Worm (Caenorhabditis elegans) whole organism, L1 larva: Measurements from ENCODE around the gene nhr-1.
A peak's percentile ranks its signal among the peaks of the same experiment; 100 is the strongest.

ENCODE experiments used
- C16A3.4 ChIP-seq: fragments of 150-350 bp; optimal IDR thresholded peaks from 2 replicates; lab custom pipeline; 2014; ENCODE audit warnings: missing biosample characterization, missing genetic modification characterization
- ama-1 ChIP-seq: fragments of 150-350 bp; optimal IDR thresholded peaks from 2 replicates; lab custom pipeline; 2014
- blmp-1 ChIP-seq: fragments of 150-350 bp; optimal IDR thresholded peaks from 2 replicates; lab custom pipeline; 2014; ENCODE audit warnings: missing biosample characterization, missing genetic modification characterization
- ceh-8 ChIP-seq: fragments of 200-800 bp; sonication (Bioruptor generic); optimal IDR thresholded peaks from 2 replicates; lab custom pipeline; 2018; ENCODE audit warnings: mild to moderate bottlenecking, missing genetic modification characterization, moderate library complexity, missing compliant biosample characterization
- ceh-88 ChIP-seq: fragments of 200-800 bp; sonication (Bioruptor generic); IDR thresholded peaks from 2 replicates; pipeline ENCODE4 v1.3.6; 2022; ENCODE audit warnings: missing genetic modification characterization, missing compliant biosample characterization
- elt-2 ChIP-seq: sonication (generic microtip); optimal IDR thresholded peaks from 2 replicates; lab custom pipeline; 2016; ENCODE audit warnings: missing genetic modification characterization, mild to moderate bottlenecking, inconsistent platforms, missing compliant biosample characterization, missing genetic modification reagents
- elt-3 ChIP-seq, 6 experiments: fragments of 150-350 bp in 1 of 6; sonication (generic microtip); optimal IDR thresholded peaks; 2 replicates each; lab custom pipeline; 2017 to 2018; ENCODE audit warnings: missing biosample characterization in 6 of 6, missing genetic modification characterization in 6 of 6, inconsistent platforms in 1 of 6
- ets-5 ChIP-seq: fragments of 200-800 bp; sonication (Bioruptor generic); IDR thresholded peaks from 2 replicates; pipeline ENCODE4 v1.3.6; 2022; ENCODE audit warnings: missing genetic modification characterization, missing compliant biosample characterization
- fkh-10 ChIP-seq: sonication (generic microtip); optimal IDR thresholded peaks from 2 replicates; lab custom pipeline; 2017; ENCODE audit warnings: missing biosample characterization, missing genetic modification reagents, missing genetic modification characterization
- fos-1 ChIP-seq: fragments of 150-350 bp; optimal IDR thresholded peaks from 2 replicates; lab custom pipeline; 2014; ENCODE audit warnings: missing biosample characterization, missing genetic modification characterization
- hpl-2 ChIP-seq: fragments of 150-350 bp; optimal IDR thresholded peaks from 2 replicates; lab custom pipeline; 2014; ENCODE audit warnings: missing biosample characterization, missing genetic modification reagents, missing genetic modification characterization
- lin-13 ChIP-seq: fragments of 150-350 bp; optimal IDR thresholded peaks from 2 replicates; lab custom pipeline; 2014; ENCODE audit warnings: missing biosample characterization, missing genetic modification reagents, missing genetic modification characterization
- lin-14 ChIP-seq: fragments of 200-800 bp; sonication (Bioruptor generic); optimal IDR thresholded peaks from 2 replicates; lab custom pipeline; 2018; ENCODE audit warnings: mild to moderate bottlenecking, missing genetic modification characterization, moderate library complexity, missing compliant biosample characterization
- lin-15B ChIP-seq: fragments of 150-350 bp; sonication (generic microtip); optimal IDR thresholded peaks from 3 replicates; lab custom pipeline; 2014; ENCODE audit warnings: missing biosample characterization, missing genetic modification characterization
- lin-35 ChIP-seq, 2 experiments: fragments of 150-350 bp; optimal IDR thresholded peaks; 2 replicates each; lab custom pipeline; 2014; ENCODE audit warnings: missing biosample characterization in 2 of 2, missing genetic modification characterization in 2 of 2, missing genetic modification reagents in 2 of 2
- mdl-1 ChIP-seq, 2 experiments: fragments of 150-350 bp; optimal IDR thresholded peaks; 2 replicates each; lab custom pipeline; 2014 to 2017; ENCODE audit warnings: missing biosample characterization in 2 of 2, missing genetic modification characterization in 2 of 2, inconsistent platforms in 1 of 2
- mef-2 ChIP-seq: fragments of 150-350 bp; optimal IDR thresholded peaks from 2 replicates; lab custom pipeline; 2014; ENCODE audit warnings: missing biosample characterization, missing genetic modification characterization
- mep-1 ChIP-seq: fragments of 150-350 bp; optimal IDR thresholded peaks from 2 replicates; lab custom pipeline; 2014; ENCODE audit warnings: missing biosample characterization, missing genetic modification characterization
- nhr-20 ChIP-seq: sonication (generic microtip); optimal IDR thresholded peaks from 2 replicates; lab custom pipeline; 2016; ENCODE audit warnings: mild to moderate bottlenecking, missing genetic modification characterization, missing compliant biosample characterization
- nhr-237 ChIP-seq: fragments of 150-350 bp; optimal IDR thresholded peaks from 2 replicates; lab custom pipeline; 2014; ENCODE audit warnings: missing biosample characterization, missing genetic modification characterization
- nhr-47 ChIP-seq: sonication (generic microtip); optimal IDR thresholded peaks from 2 replicates; lab custom pipeline; 2016; ENCODE audit warnings: mild to moderate bottlenecking, missing genetic modification characterization, moderate library complexity, missing compliant biosample characterization
- nhr-71 ChIP-seq: sonication (generic microtip); optimal IDR thresholded peaks from 2 replicates; lab custom pipeline; 2016; ENCODE audit warnings: mild to moderate bottlenecking, missing genetic modification characterization, moderate library complexity, missing compliant biosample characterization
- nhr-76 ChIP-seq: sonication (generic microtip); optimal IDR thresholded peaks from 2 replicates; lab custom pipeline; 2017; ENCODE audit warnings: missing biosample characterization, missing genetic modification characterization
- nhr-84 ChIP-seq: sonication (generic microtip); optimal IDR thresholded peaks from 2 replicates; lab custom pipeline; 2017; ENCODE audit warnings: missing biosample characterization, missing genetic modification characterization
- nhr-85 ChIP-seq: sonication (generic microtip); peaks from one replicate; lab custom pipeline; 2016; ENCODE audit warnings: missing genetic modification characterization, inconsistent platforms, missing compliant biosample characterization
- pax-3 ChIP-seq: fragments of 200-800 bp; sonication (Bioruptor generic); optimal IDR thresholded peaks from 2 replicates; lab custom pipeline; 2018; ENCODE audit warnings: mild to moderate bottlenecking, missing genetic modification characterization, moderate library complexity, missing compliant biosample characterization
- pqm-1 ChIP-seq: sonication (generic microtip); optimal IDR thresholded peaks from 3 replicates; lab custom pipeline; 2017; ENCODE audit warnings: missing biosample characterization, missing genetic modification characterization
- rnt-1 ChIP-seq: sonication (generic microtip); optimal IDR thresholded peaks from 2 replicates; lab custom pipeline; 2016; ENCODE audit warnings: mild to moderate bottlenecking, missing genetic modification characterization, moderate library complexity, missing compliant biosample characterization
- snu-23 ChIP-seq: sonication (generic microtip); optimal IDR thresholded peaks from 2 replicates; lab custom pipeline; 2016; ENCODE audit warnings: missing genetic modification characterization, missing compliant biosample characterization
- sox-4 ChIP-seq: sonication (generic microtip); optimal IDR thresholded peaks from 2 replicates; lab custom pipeline; 2016; ENCODE audit warnings: missing genetic modification characterization, missing compliant biosample characterization
- tbx-2 ChIP-seq: sonication (generic microtip); optimal IDR thresholded peaks from 2 replicates; lab custom pipeline; 2016; ENCODE audit warnings: missing genetic modification characterization, missing compliant biosample characterization
- unc-30 ChIP-seq: sonication (generic microtip); optimal IDR thresholded peaks from 2 replicates; lab custom pipeline; 2017; ENCODE audit warnings: missing biosample characterization, missing genetic modification characterization
- unc-62 ChIP-seq: fragments of 150-350 bp; optimal IDR thresholded peaks from 2 replicates; lab custom pipeline; 2014; ENCODE audit warnings: missing biosample characterization, missing genetic modification reagents, missing genetic modification characterization
- vab-15 ChIP-seq: sonication (generic microtip); optimal IDR thresholded peaks from 2 replicates; lab custom pipeline; 2017; ENCODE audit warnings: missing genotype, mild to moderate bottlenecking, missing genetic modification characterization, missing compliant biosample characterization
- zag-1 ChIP-seq: fragments of 150-350 bp; optimal IDR thresholded peaks from 2 replicates; lab custom pipeline; 2014; ENCODE audit warnings: missing biosample characterization, missing genetic modification characterization
- ztf-11 ChIP-seq, 2 experiments: sonication (generic microtip); optimal IDR thresholded peaks; 2 replicates each; lab custom pipeline; 2016 to 2017; ENCODE audit warnings: missing genetic modification characterization in 2 of 2, missing biosample characterization in 1 of 2, missing compliant biosample characterization in 1 of 2

nhr-1 gene

DNA sequence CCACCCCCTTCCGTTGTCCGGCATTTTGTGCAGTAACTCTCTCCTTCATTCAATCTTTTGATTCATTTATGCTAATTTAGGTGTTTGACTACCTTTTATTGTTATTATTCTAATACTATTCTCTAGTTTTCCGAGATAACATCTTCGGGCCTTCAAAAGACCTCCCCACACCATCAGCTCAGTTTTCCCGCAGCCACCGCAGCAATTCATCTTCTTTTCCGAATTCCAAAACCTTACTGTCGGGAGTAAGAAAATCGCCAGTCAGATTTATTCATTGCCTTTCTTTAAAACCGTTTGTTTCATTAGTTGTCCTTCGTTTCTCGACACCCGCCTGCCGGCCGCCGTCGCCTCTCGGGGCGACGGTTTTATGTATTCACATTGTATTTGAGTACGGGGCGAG, 5.7 kb upstream of the nhr-1 start (continued):
- no peak for TF ChIP-seq sox-4 (tag; lab: Kevin White, UChicago)
- TF ChIP-seq, all 84 proteins: peak for 4

DNA sequence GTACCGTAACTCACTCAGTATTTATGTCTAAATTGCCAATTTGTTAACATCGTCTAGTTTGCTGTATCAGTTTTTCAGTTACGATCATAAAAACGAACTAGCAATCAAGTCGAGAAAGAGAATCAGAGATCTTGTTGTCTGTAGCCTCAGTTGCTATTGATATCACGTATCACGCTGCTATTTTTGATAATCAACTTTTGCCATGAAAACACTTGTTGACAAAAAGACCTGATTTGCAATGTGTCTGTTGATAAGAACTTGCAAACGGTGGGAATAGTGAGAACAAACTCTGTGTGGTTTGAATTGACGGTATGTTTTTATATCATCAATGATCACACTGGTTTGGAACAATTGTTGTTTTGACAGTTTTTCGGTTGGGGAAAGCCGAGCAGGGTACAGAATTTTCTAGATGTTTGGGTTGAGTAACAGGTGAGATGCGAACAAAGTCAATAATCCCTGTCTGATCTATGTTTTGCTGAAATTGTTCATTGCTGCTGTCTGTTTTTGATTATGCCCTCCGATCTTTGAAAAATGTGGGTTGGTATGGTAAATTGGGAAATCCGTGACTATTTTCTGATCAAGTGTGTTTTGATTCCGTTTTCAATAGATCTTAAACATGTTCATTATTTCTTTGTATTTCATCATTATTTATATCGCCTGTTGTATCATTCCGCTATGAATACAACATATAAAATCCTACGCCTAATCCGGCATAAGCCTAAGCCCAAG, 4.7 kb upstream of the nhr-1 start:
- peak; percentile 75 for TF ChIP-seq nhr-85 (tag; lab: Kevin White, UChicago)
- TF ChIP-seq elt-2 = peak; percentile 64
- peak in 1 of 2 experiments; percentile 13 for TF ChIP-seq mdl-1 (tag; optimal IDR thresholded peaks at IDR 0.05; lab: Kevin White, UChicago)
- no peak for TF ChIP-seq nhr-76 (tag; lab: Kevin White, UChicago)
- TF ChIP-seq vab-15 (tag; lab: Kevin White, UChicago) = no peak
- peak; percentile 15 for TF ChIP-seq blmp-1
- no peak for TF ChIP-seq nhr-47
- peak; percentile 57 for TF ChIP-seq lin-14 (GFP tag; lab: Kevin White, UChicago)
- no peak for TF ChIP-seq ets-5 (GFP tag; lab: Robert Waterston, UW)
- no peak for TF ChIP-seq ztf-11 (tag; optimal IDR thresholded peaks at IDR 0.05; lab: Kevin White, UChicago)
- TF ChIP-seq unc-62 (GFP tag; lab: Kevin White, UChicago) = no peak
- TF ChIP-seq fkh-10 (GFP tag; lab: Kevin White, UChicago) = no peak
- TF ChIP-seq lin-35 (GFP tag; optimal IDR thresholded peaks at IDR 0.05; lab: Kevin White, UChicago) = peak in 1 of 2 experiments; percentile 30
- TF ChIP-seq unc-30 = no peak
- no peak for TF ChIP-seq mef-2 (tag; lab: Kevin White, UChicago)
- no peak for TF ChIP-seq pqm-1 (tag; lab: Kevin White, UChicago)
- TF ChIP-seq nhr-71 (tag; lab: Kevin White, UChicago) = peak; percentile 26
- peak in 2 of 6 experiments; percentile 64 to 76 for TF ChIP-seq elt-3 (tag; optimal IDR thresholded peaks at IDR 0.05; lab: Kevin White, UChicago)
- TF ChIP-seq sox-4 (tag; lab: Kevin White, UChicago) = no peak
- peak; percentile 54 for TF ChIP-seq nhr-20 (tag; lab: Kevin White, UChicago)
- no peak for TF ChIP-seq hpl-2 (GFP tag; lab: Kevin White, UChicago)
- TF ChIP-seq ama-1 (lab: Kevin White, UChicago) = no peak

DNA sequence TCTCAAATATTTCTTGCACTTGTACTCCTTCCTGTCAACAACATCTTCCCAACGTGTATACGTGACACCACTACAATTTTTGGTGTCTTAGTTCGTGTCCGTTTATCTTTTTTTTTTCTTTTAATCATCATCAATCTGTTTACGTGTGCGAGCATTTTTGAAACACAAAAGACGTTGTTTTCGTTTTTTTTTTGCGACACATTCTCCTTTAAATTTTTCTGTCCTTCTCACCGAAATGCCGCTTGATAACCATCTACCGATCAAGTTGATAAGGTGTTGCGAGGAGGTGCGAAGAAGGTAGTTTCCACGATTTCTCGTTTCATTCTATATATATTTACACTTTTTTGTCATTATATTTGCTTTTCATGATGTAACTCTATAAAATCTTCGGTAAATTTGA, 3.3 kb upstream of the nhr-1 start:
- TF ChIP-seq tbx-2 (no peak), nhr-85 (tag; lab: Kevin White, UChicago) (peak; percentile 76), nhr-84 (tag; lab: Kevin White, UChicago) (no peak), fos-1 (tag; lab: Kevin White, UChicago) (no peak), ceh-88 (GFP tag; lab: Robert Waterston, UW) (no peak), ceh-8 (GFP tag; lab: Kevin White, UChicago) (no peak), nhr-237 (tag; lab: Kevin White, UChicago) (no peak), C16A3.4 (tag; lab: Kevin White, UChicago) (no peak), lin-15B (tag; lab: Kevin White, UChicago) (no peak), lin-14 (GFP tag; lab: Kevin White, UChicago) (peak; percentile 52), elt-2 (peak; percentile 24), rnt-1 (tag; lab: Kevin White, UChicago) (peak; percentile 4), ztf-11 (tag; optimal IDR thresholded peaks at IDR 0.05; lab: Kevin White, UChicago) (no peak), blmp-1 (peak; percentile 62), mef-2 (tag; lab: Kevin White, UChicago) (no peak), lin-13 (GFP tag; lab: Kevin White, UChicago) (no peak), mep-1 (tag; lab: Kevin White, UChicago) (peak; percentile 17), pax-3 (tag; lab: Kevin White, UChicago) (no peak), zag-1 (tag; lab: Kevin White, UChicago) (no peak), snu-23 (GFP tag; lab: Kevin White, UChicago) (no peak), nhr-20 (tag; lab: Kevin White, UChicago) (peak; percentile 54)
